Fruit fly (Drosophila melanogaster) S2 (cell line): ENCODE results near the gene Hgsnat.

Source experiments
- CG8478 ChIP-seq: fragments of >200 bp; optimal IDR thresholded peaks from 2 replicates; lab custom pipeline; 2018
- CTCF ChIP-seq, 2 experiments: fragments of >200 bp; optimal IDR thresholded peaks; 2 replicates each; lab custom pipeline; 2018

The Hgsnat gene

dm6 chrX:4918228-4919022, at the start of gene Hgsnat, which contains the start of gene CG4041:
TSS of gene Hgsnat (plus strand) at chrX:4918730.
TSS of gene CG4041 (minus strand) at chrX:4918447.
- peak; percentile 25 to 38 for TF ChIP-seq CTCF (optimal IDR thresholded peaks at IDR 0.05; lab: Kevin White, UChicago)
- TF ChIP-seq CG8478 (lab: Kevin White, UChicago) = no peak

DNA sequence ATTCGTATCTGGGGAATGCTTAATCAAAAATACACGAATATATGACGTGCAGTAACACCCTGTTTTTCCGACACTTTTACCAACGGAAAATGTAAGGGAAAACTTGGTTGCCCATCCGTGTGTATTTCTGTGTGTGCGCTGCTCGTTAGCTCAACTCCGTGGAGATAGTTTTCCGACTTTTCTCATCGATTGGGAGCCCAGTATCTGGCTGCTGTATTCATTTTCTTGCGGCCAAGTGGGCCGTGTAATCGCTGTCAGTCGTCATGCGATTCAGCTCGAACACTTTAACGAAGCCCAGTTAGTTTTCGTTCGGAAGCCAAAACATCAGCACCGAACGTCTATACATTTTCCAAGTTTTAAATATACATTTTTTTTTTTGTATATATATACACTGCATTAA, 43.2 kb upstream of the Hgsnat start, which contains the start of gene boil:
TSS of gene boil (plus strand) at position 301 of the 400 bp plus-strand sequence.
- TF ChIP-seq CG8478 (lab: Kevin White, UChicago) (no peak), CTCF (optimal IDR thresholded peaks at IDR 0.05; lab: Kevin White, UChicago) (no peak)

DNA sequence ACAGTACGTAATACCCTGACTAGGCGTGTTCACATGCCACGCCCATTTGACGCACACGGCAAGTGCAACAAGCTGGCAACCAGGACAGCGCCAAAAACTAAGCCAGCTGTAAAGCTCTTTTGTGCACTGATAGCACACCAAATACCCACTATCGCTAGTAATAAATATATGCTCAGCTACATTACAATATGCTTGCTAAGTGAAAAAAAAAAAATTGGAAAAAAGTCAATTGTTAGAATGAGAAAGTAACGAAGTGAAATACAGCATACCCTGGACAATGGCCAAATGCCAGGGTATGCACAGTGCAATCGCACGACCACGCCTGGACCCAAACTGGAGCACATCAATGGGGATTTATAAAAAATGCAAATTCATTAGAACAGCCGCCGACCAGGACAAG, 32.7 kb upstream of the Hgsnat start:
- TF ChIP-seq CTCF (optimal IDR thresholded peaks at IDR 0.05; lab: Kevin White, UChicago) = no peak
- TF ChIP-seq CG8478 (lab: Kevin White, UChicago) = no peak

- TF ChIP-seq CTCF (optimal IDR thresholded peaks at IDR 0.05; lab: Kevin White, UChicago) (no peak), CG8478 (lab: Kevin White, UChicago) (no peak)
These were observed 23.9 kb upstream of the Hgsnat start for dm6 chrX:4894596-4894995.

- no peak for TF ChIP-seq CG8478 (lab: Kevin White, UChicago)
- TF ChIP-seq CTCF (optimal IDR thresholded peaks at IDR 0.05; lab: Kevin White, UChicago) = no peak
These were observed 21.6 kb upstream of the Hgsnat start for dm6 chrX:4896892-4897291.

dm6 chrX:4906573-4906972, 12.0 kb upstream of the Hgsnat start, which contains the start of gene CG6927:
TSS of gene CG6927 (plus strand) at chrX:4906900.
- TF ChIP-seq CG8478 (lab: Kevin White, UChicago) (no peak), CTCF (optimal IDR thresholded peaks at IDR 0.05; lab: Kevin White, UChicago) (no peak)

DNA sequence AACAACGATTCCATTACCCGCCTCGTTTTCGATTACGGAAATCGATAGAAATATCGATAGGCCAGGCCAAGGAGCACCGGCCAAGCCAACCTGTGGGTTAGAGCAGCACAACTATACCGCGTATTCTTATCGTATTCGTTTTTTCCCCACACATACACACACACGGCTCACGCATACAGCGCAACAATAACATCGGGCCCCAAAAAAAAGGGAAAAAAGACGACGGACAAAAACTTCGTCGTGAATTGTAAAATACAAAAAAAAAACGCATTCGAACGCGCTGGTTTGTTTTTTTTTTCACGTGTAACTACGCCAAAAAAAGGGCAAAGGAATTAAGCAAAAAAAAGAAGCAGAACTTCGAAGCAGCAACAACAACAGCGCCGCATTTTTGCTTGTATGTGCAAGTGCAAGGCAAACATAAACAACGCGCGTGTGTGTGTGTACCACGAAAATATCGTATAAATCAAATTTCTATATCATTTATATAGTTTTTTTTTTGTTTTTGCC, 9.6 kb upstream of the Hgsnat start, which contains the start of gene CG32772:
TSS of gene CG32772 (plus strand) at position 177 of the 507 bp plus-strand sequence.
- TF ChIP-seq CG8478 (lab: Kevin White, UChicago) (no peak), CTCF (optimal IDR thresholded peaks at IDR 0.05; lab: Kevin White, UChicago) (no peak)

DNA sequence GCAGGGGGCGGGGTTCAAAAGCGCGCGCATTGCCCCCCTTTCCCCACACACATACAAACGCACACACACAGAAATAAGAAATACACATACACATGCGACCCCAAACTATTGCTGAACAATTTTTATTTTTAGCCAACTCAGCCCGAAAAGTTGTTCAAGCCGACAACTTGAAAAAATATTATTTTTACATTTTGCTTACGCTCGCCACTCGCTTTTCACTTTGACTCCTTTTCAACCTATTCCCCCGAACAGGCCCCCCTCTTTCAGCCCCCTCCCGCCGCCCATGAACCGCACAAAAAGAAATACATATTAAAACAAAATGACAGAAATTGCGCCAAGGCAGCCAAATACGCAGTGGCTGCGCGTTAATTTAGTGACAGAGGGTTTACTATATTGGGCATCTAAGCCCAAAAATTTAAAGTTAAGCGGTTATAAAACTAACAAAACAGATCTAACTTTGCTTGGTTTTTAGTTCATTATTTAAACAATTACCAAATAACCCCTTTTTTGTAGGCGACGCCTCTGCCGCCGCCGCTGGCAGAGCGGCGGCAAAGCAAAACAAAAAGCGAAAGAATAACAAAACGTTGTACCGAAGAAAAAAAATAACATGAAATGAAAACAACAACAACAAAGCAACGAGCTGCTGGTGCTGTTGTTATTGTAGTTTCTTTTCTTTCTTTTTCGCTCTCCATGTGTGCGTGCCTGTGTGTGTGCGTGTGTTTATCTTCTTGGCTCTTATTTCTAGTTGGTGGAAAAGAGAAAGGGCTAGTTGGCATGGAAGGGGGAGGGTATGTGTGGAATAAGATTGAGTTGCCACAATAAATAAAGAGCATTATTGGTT, 8.4 kb upstream of the Hgsnat start:
- TF ChIP-seq CG8478 (lab: Kevin White, UChicago) = no peak
- TF ChIP-seq CTCF (optimal IDR thresholded peaks at IDR 0.05; lab: Kevin White, UChicago) = no peak

DNA sequence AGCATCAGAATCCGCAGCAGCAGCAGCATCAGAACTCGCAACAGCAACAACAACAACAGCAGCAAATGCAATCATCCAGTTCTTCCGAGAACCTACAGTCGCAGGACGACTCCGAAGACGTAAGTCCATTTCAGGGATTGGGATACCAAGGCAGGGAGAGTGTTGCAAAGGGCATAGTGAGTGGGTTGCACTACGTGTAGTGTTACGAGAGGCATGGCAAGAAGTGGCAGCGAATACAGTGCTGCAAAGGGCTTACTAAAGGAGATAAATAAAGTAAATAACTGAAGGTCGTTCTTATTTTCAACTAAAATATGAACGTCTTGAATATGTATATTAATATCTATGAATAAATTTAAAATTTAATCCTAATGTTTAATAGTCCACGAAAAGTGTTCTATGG, 7.5 kb upstream of the Hgsnat start:
- TF ChIP-seq CTCF (optimal IDR thresholded peaks at IDR 0.05; lab: Kevin White, UChicago) (no peak), CG8478 (lab: Kevin White, UChicago) (no peak)

- no peak for TF ChIP-seq CG8478 (lab: Kevin White, UChicago)
- TF ChIP-seq CTCF (optimal IDR thresholded peaks at IDR 0.05; lab: Kevin White, UChicago) = no peak
These were observed 6.7 kb upstream of the Hgsnat start for dm6 chrX:4911765-4912245.

DNA sequence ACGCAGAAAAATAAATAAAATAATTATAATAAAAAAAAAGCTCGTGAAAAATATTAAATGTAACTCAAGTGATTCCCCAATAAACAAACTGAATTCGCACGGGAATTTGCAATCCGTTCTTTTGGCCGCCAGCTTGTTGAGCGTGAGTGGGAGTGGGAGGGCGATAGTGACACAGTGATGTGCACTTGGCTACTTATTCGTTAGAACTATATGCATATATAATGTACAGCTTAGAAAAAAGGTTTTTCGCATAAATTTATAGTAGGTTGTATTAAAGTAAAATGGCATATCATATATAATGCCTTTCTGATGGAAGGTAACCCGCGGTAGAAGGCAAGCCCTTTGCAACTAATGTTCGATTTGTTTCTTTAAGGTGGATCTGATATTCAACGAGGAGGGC, 6.2 kb upstream of the Hgsnat start:
- TF ChIP-seq CG8478 (lab: Kevin White, UChicago) = no peak
- no peak for TF ChIP-seq CTCF (optimal IDR thresholded peaks at IDR 0.05; lab: Kevin White, UChicago)

- TF ChIP-seq CG8478 (lab: Kevin White, UChicago) (no peak), CTCF (optimal IDR thresholded peaks at IDR 0.05; lab: Kevin White, UChicago) (peak; percentile 86 to 93)
These were observed 731 bp downstream of the Hgsnat start for dm6 chrX:4919040-4919881.

- TF ChIP-seq CTCF (optimal IDR thresholded peaks at IDR 0.05; lab: Kevin White, UChicago) (no peak), CG8478 (lab: Kevin White, UChicago) (no peak)
These were observed 11.8 kb downstream of the Hgsnat start for dm6 chrX:4930100-4931010.
